Fruit fly (Drosophila melanogaster) whole organism, embryonic: ENCODE results near the gene CG17349.
A peak's percentile ranks its signal among the peaks of the same experiment; 100 is the strongest.

Experiments
- Ada2b ChIP-seq: fragments of 200-800 bp; sonication (Bioruptor generic); IDR thresholded peaks from 2 replicates; pipeline ENCODE4 v1.3.6; 2022; ENCODE audit warnings: missing biosample characterization, missing genetic modification characterization
- CG10209 ChIP-seq: fragments of 200-800 bp; sonication (Bioruptor generic); optimal IDR thresholded peaks from 3 replicates; lab custom pipeline; 2017; ENCODE audit warnings: missing biosample characterization, mild to moderate bottlenecking, missing genetic modification characterization, missing genetic modification reagents
- CG11723 ChIP-seq: fragments of 200-800 bp; sonication (Bioruptor generic); optimal IDR thresholded peaks from 2 replicates; lab custom pipeline; 2017; ENCODE audit warnings: missing biosample characterization, mild to moderate bottlenecking, missing genetic modification characterization
- CG13424 ChIP-seq: fragments of 200-800 bp; sonication (Bioruptor generic); optimal IDR thresholded peaks from 2 replicates; lab custom pipeline; 2019; ENCODE audit warnings: missing biosample characterization, mild to moderate bottlenecking, missing genetic modification characterization, moderate library complexity
- CG17829 ChIP-seq: fragments of 200-800 bp; optimal IDR thresholded peaks from 2 replicates; lab custom pipeline; 2019; ENCODE audit warnings: missing biosample characterization, mild to moderate bottlenecking, missing genetic modification characterization, moderate library complexity
- CG18011 ChIP-seq: fragments of 200-800 bp; sonication (Bioruptor generic); optimal IDR thresholded peaks from 2 replicates; lab custom pipeline; 2017; ENCODE audit warnings: missing biosample characterization, missing genetic modification characterization, mild to moderate bottlenecking, moderate library complexity, missing genotype
- CG2120 ChIP-seq: fragments of 200-800 bp; sonication (Bioruptor generic); optimal IDR thresholded peaks from 3 replicates; lab custom pipeline; 2016; ENCODE audit warnings: missing biosample characterization, missing genetic modification characterization
- CG2678 ChIP-seq: fragments of 200-800 bp; sonication (Bioruptor generic); optimal IDR thresholded peaks from 3 replicates; lab custom pipeline; 2019; ENCODE audit warnings: missing biosample characterization, mild to moderate bottlenecking, missing genetic modification characterization, moderate library complexity
- CG32767 ChIP-seq: fragments of 200-800 bp; sonication (Bioruptor generic); IDR thresholded peaks from 2 replicates; pipeline ENCODE4 v1.3.6; 2022; ENCODE audit warnings: missing biosample characterization, missing genetic modification characterization
- CG42726 ChIP-seq: fragments of 200-800 bp; sonication (Bioruptor generic); IDR thresholded peaks from 2 replicates; pipeline ENCODE4 v1.3.6; 2022; ENCODE audit warnings: missing biosample characterization, missing genetic modification characterization; ENCODE audit not compliant: partially characterized antibody
- CG4328 ChIP-seq: fragments of 200-800 bp; sonication (Bioruptor generic); optimal IDR thresholded peaks from 3 replicates; lab custom pipeline; 2017; ENCODE audit warnings: missing biosample characterization, missing genetic modification reagents, missing genetic modification characterization
- CG4854 ChIP-seq: fragments of 200-800 bp; sonication (Bioruptor generic); optimal IDR thresholded peaks from 2 replicates; lab custom pipeline; 2016; ENCODE audit warnings: missing biosample characterization, missing genetic modification characterization, inconsistent platforms
- CG7271 ChIP-seq: fragments of 200-800 bp; sonication (Bioruptor generic); optimal IDR thresholded peaks from 2 replicates; lab custom pipeline; 2018; ENCODE audit warnings: missing biosample characterization, mild to moderate bottlenecking, missing genetic modification characterization, moderate library complexity
- CG7745 ChIP-seq: fragments of 200-800 bp; sonication (Bioruptor generic); optimal IDR thresholded peaks from 2 replicates; lab custom pipeline; 2018; ENCODE audit warnings: missing biosample characterization, mild to moderate bottlenecking, missing genetic modification characterization, moderate library complexity
- CG7839 ChIP-seq: fragments of 200-800 bp; sonication (Bioruptor generic); optimal IDR thresholded peaks from 3 replicates; lab custom pipeline; 2018; ENCODE audit warnings: missing biosample characterization, mild to moderate bottlenecking, missing genetic modification characterization, moderate library complexity
- CG7987 ChIP-seq: fragments of 200-800 bp; sonication (Bioruptor generic); optimal IDR thresholded peaks from 2 replicates; lab custom pipeline; 2018; ENCODE audit warnings: missing biosample characterization, mild to moderate bottlenecking, missing genetic modification characterization, moderate library complexity
- CG9437 ChIP-seq: fragments of 200-800 bp; sonication (Bioruptor generic); optimal IDR thresholded peaks from 2 replicates; lab custom pipeline; 2018; ENCODE audit warnings: missing biosample characterization, mild to moderate bottlenecking, missing genetic modification characterization
- CG9609 ChIP-seq: fragments of 200-800 bp; sonication (Bioruptor generic); optimal IDR thresholded peaks from 3 replicates; lab custom pipeline; 2016; ENCODE audit warnings: missing biosample characterization, missing genetic modification characterization
- D19B ChIP-seq: fragments of 200-800 bp; sonication (Bioruptor generic); optimal IDR thresholded peaks from 2 replicates; lab custom pipeline; 2017; ENCODE audit warnings: missing biosample characterization, mild to moderate bottlenecking, missing genetic modification characterization
- Dp ChIP-seq: fragments of 200-800 bp; sonication (Bioruptor generic); optimal IDR thresholded peaks from 2 replicates; lab custom pipeline; 2018; ENCODE audit warnings: missing biosample characterization, mild to moderate bottlenecking, missing genetic modification characterization, moderate library complexity
- Dref ChIP-seq: fragments of 200-800 bp; sonication (Bioruptor generic); IDR thresholded peaks from 2 replicates; pipeline ENCODE4 v1.3.6; 2022; ENCODE audit warnings: missing biosample characterization, missing genetic modification characterization
- Gug ChIP-seq: fragments of 200-800 bp; sonication (Bioruptor generic); IDR thresholded peaks from 4 replicates; pipeline ENCODE4 v1.3.6; 2022; ENCODE audit warnings: missing biosample characterization, missing genetic modification characterization
- Hsf ChIP-seq: fragments of 200-800 bp; sonication (Bioruptor generic); optimal IDR thresholded peaks from 3 replicates; lab custom pipeline; 2016; ENCODE audit warnings: missing biosample characterization, missing genetic modification characterization
- Jarid2 ChIP-seq: fragments of 200-800 bp; sonication (Bioruptor generic); optimal IDR thresholded peaks from 3 replicates; lab custom pipeline; 2017; ENCODE audit warnings: mild to moderate bottlenecking, missing biosample characterization, missing genetic modification reagents, missing genetic modification characterization
- Oli ChIP-seq: fragments of 200-800 bp; sonication (Bioruptor generic); optimal IDR thresholded peaks from 2 replicates; lab custom pipeline; 2018; ENCODE audit warnings: missing biosample characterization, mild to moderate bottlenecking, missing genetic modification characterization, moderate library complexity
- Poxn ChIP-seq: fragments of 200-800 bp; sonication (Bioruptor generic); IDR thresholded peaks from 2 replicates; pipeline ENCODE4 v1.3.6; 2022; ENCODE audit warnings: missing biosample characterization, missing genetic modification characterization
- Six4 ChIP-seq: fragments of 200-800 bp; sonication (Bioruptor generic); optimal IDR thresholded peaks from 2 replicates; lab custom pipeline; 2016; ENCODE audit warnings: missing biosample characterization, missing genetic modification characterization
- Sry-β ChIP-seq: fragments of 200-800 bp; sonication (Bioruptor generic); optimal IDR thresholded peaks from 2 replicates; lab custom pipeline; 2018; ENCODE audit warnings: missing biosample characterization, mild to moderate bottlenecking, missing genetic modification characterization, moderate library complexity
- YL-1 ChIP-seq: fragments of 200-800 bp; sonication (Bioruptor generic); optimal IDR thresholded peaks from 3 replicates; lab custom pipeline; 2017; ENCODE audit warnings: missing biosample characterization, mild to moderate bottlenecking, missing genetic modification characterization
- cas ChIP-seq: fragments of 200-800 bp; sonication (Bioruptor generic); IDR thresholded peaks from 2 replicates; pipeline ENCODE4 v1.3.6; 2022; ENCODE audit warnings: missing biosample characterization, missing genetic modification characterization
- cg ChIP-seq: fragments of 200-800 bp; sonication (Bioruptor generic); optimal IDR thresholded peaks from 3 replicates; lab custom pipeline; 2019; ENCODE audit warnings: missing biosample characterization, mild to moderate bottlenecking, missing genetic modification characterization, moderate library complexity
- chm ChIP-seq: fragments of 200-800 bp; sonication (Bioruptor generic); IDR thresholded peaks from 2 replicates; pipeline ENCODE4 v1.3.6; 2022; ENCODE audit warnings: missing biosample characterization, missing genetic modification characterization
- dimm ChIP-seq: fragments of 200-800 bp; sonication (Bioruptor generic); IDR thresholded peaks from 2 replicates; pipeline ENCODE4 v1.3.6; 2022; ENCODE audit warnings: missing biosample characterization, missing genetic modification characterization
- emc ChIP-seq: fragments of 200-800 bp; sonication (Bioruptor generic); optimal IDR thresholded peaks from 2 replicates; lab custom pipeline; 2016; ENCODE audit warnings: missing biosample characterization, missing genetic modification characterization
- eve ChIP-seq, 2 experiments: fragments of >200 bp; optimal IDR thresholded peaks; 2 replicates each; lab custom pipeline; 2017; ENCODE audit warnings: missing biosample characterization in 2 of 2, missing genetic modification characterization in 2 of 2
- fd3F ChIP-seq: fragments of 200-800 bp; sonication (Bioruptor generic); optimal IDR thresholded peaks from 2 replicates; lab custom pipeline; 2018; ENCODE audit warnings: missing biosample characterization, mild to moderate bottlenecking, missing genetic modification characterization, moderate library complexity
- fd64A ChIP-seq: fragments of 200-800 bp; sonication (Bioruptor generic); optimal IDR thresholded peaks from 3 replicates; lab custom pipeline; 2018; ENCODE audit warnings: missing biosample characterization, mild to moderate bottlenecking, missing genetic modification characterization
- fd96Cb ChIP-seq: fragments of 200-800 bp; sonication (Bioruptor generic); optimal IDR thresholded peaks from 2 replicates; lab custom pipeline; 2018; ENCODE audit warnings: missing biosample characterization, mild to moderate bottlenecking, missing genetic modification characterization, moderate library complexity
- lbe ChIP-seq: fragments of 200-800 bp; sonication (Bioruptor generic); optimal IDR thresholded peaks from 2 replicates; lab custom pipeline; 2016; ENCODE audit warnings: missing biosample characterization, mild to moderate bottlenecking, missing genetic modification characterization
- lola ChIP-seq, 3 experiments: fragments of >200 bp in 2 of 3; fragments of 200-800 bp in 1 of 3; sonication (Bioruptor generic) in 1 of 3; optimal IDR thresholded peaks; 2 replicates each; lab custom pipeline; 2017 to 2019; ENCODE audit warnings: missing biosample characterization in 3 of 3, missing genetic modification characterization in 3 of 3, mild to moderate bottlenecking in 1 of 3, moderate library complexity in 1 of 3
- peb ChIP-seq: fragments of 200-800 bp; sonication (Bioruptor generic); IDR thresholded peaks from 2 replicates; pipeline ENCODE4 v1.3.6; 2022; ENCODE audit warnings: missing biosample characterization, missing genetic modification characterization
- pita ChIP-seq: fragments of 200-800 bp; sonication (Bioruptor generic); optimal IDR thresholded peaks from 2 replicates; lab custom pipeline; 2017; ENCODE audit warnings: missing biosample characterization, mild to moderate bottlenecking, missing genetic modification characterization
- psq ChIP-seq: fragments of 200-800 bp; sonication (Bioruptor generic); optimal IDR thresholded peaks from 2 replicates; lab custom pipeline; 2017; ENCODE audit warnings: missing biosample characterization, missing genetic modification characterization
- run ChIP-seq: fragments of 200-800 bp; sonication (Bioruptor generic); optimal IDR thresholded peaks from 3 replicates; lab custom pipeline; 2018; ENCODE audit warnings: missing biosample characterization, mild to moderate bottlenecking, missing genetic modification characterization
- tll ChIP-seq, 2 experiments: fragments of 200-800 bp in 1 of 2; fragments of >200 bp in 1 of 2; sonication (Bioruptor generic) in 1 of 2; optimal IDR thresholded peaks; 2 replicates each; lab custom pipeline; 2017 to 2019; ENCODE audit warnings: missing biosample characterization in 2 of 2, missing genetic modification characterization in 2 of 2, mild to moderate bottlenecking in 1 of 2, moderate library complexity in 1 of 2
- tx ChIP-seq: fragments of 200-800 bp; sonication (Bioruptor generic); optimal IDR thresholded peaks from 2 replicates; lab custom pipeline; 2016; ENCODE audit warnings: missing biosample characterization, missing genetic modification characterization
- z ChIP-seq: fragments of 200-800 bp; sonication (Bioruptor generic); IDR thresholded peaks from 3 replicates; pipeline ENCODE4 v1.3.6; 2022; ENCODE audit warnings: missing biosample characterization, missing genetic modification characterization

The CG17349 gene

dm6 chr2L:19398317-19399234 is 28.3 kb downstream of the CG17349 start, which contains the start of gene CG17544 (continued):
- TF ChIP-seq CG42726 (GFP tag; lab: Robert Waterston, UW) (no peak), cas (GFP tag; lab: Robert Waterston, UW) (no peak), pita (GFP tag; lab: Kevin White, UChicago) (no peak), run (tag; lab: Kevin White, UChicago) (peak; percentile 50), CG7987 (GFP tag; lab: Kevin White, UChicago) (peak; percentile 29), Six4 (GFP tag; lab: Kevin White, UChicago) (peak; percentile 80), lbe (GFP tag; lab: Kevin White, UChicago) (peak; percentile 29), Oli (peak; percentile 85), tll (GFP tag; optimal IDR thresholded peaks at IDR 0.05; lab: Kevin White, UChicago) (no peak), eve (GFP tag; optimal IDR thresholded peaks at IDR 0.05; lab: Kevin White, UChicago) (peak in 1 of 2 experiments; percentile 10), Hsf (GFP tag; lab: Kevin White, UChicago) (peak; percentile 26), CG17829 (tag; lab: Kevin White, UChicago) (peak; percentile 82), CG7271 (tag; lab: Kevin White, UChicago) (no peak), tx (no peak), CG9437 (GFP tag; lab: Kevin White, UChicago) (peak; percentile 82), Dref (GFP tag; lab: Robert Waterston, UW) (no peak), CG2120 (GFP tag; lab: Kevin White, UChicago) (peak; percentile 68), dimm (GFP tag; lab: Robert Waterston, UW) (no peak), CG7839 (tag; lab: Kevin White, UChicago) (peak; percentile 74), lola (GFP tag; optimal IDR thresholded peaks at IDR 0.05; lab: Kevin White, UChicago) (peak in 1 of 3 experiments; percentile 83), Ada2b (GFP tag; lab: Robert Waterston, UW) (peak; percentile 39; the same call in 1 of the 2 replicates), CG9609 (GFP tag; lab: Kevin White, UChicago) (peak; percentile 31), CG7745 (tag; lab: Kevin White, UChicago) (no peak), D19B (peak; percentile 72), CG32767 (GFP tag; lab: Robert Waterston, UW) (0 out of 2 replicates have a peak, but pooled peaks have one; percentile 32), Sry-β (GFP tag; lab: Kevin White, UChicago) (peak; percentile 87), Dp (no peak), CG10209 (GFP tag; lab: Kevin White, UChicago) (peak; percentile 86), cg (GFP tag; lab: Kevin White, UChicago) (peak; percentile 90), emc (GFP tag; lab: Kevin White, UChicago) (no peak), psq (no peak), CG13424 (tag; lab: Kevin White, UChicago) (peak; percentile 89), fd96Cb (tag; lab: Kevin White, UChicago) (peak; percentile 77), z (GFP tag; lab: Robert Waterston, UW) (no peak), chm (GFP tag; lab: Robert Waterston, UW) (peak; percentile 66), Poxn (GFP tag; lab: Robert Waterston, UW) (0 out of 2 replicates have a peak, but pooled peaks have one; percentile 51), CG18011 (GFP tag; lab: Kevin White, UChicago) (peak; percentile 12), Jarid2 (peak; percentile 64), CG11723 (GFP tag; lab: Kevin White, UChicago) (no peak), CG4854 (GFP tag; lab: Kevin White, UChicago) (no peak), YL-1 (GFP tag; lab: Kevin White, UChicago) (peak; percentile 31), CG4328 (GFP tag; lab: Kevin White, UChicago) (peak; percentile 77), CG2678 (tag; lab: Kevin White, UChicago) (peak; percentile 93), fd64A (peak; percentile 21), Gug (peak; percentile 39; the same call in 2 of the 4 replicates), peb (GFP tag; lab: Robert Waterston, UW) (no peak), fd3F (GFP tag; lab: Kevin White, UChicago) (peak; percentile 53)
